Worm (Caenorhabditis elegans): ENCODE measurements around the gene lgc-49.

The lgc-49 gene

ce11 chrV:11231177-11231576 is 40.1 kb downstream of the lgc-49 start:
- peak; percentile 80 for TF ChIP-seq blmp-1 (tag; optimal IDR thresholded peaks at IDR 0.05)
- no peak for TF ChIP-seq efl-1 (optimal IDR thresholded peaks at IDR 0.05)
- TF ChIP-seq efl-1 (GFP tag; optimal IDR thresholded peaks at IDR 0.05 in 1 of 2), result peak in 1 of 2 experiments; percentile 2
- no peak for TF ChIP-seq ces-1 (GFP tag; optimal IDR thresholded peaks at IDR 0.05)

DNA sequence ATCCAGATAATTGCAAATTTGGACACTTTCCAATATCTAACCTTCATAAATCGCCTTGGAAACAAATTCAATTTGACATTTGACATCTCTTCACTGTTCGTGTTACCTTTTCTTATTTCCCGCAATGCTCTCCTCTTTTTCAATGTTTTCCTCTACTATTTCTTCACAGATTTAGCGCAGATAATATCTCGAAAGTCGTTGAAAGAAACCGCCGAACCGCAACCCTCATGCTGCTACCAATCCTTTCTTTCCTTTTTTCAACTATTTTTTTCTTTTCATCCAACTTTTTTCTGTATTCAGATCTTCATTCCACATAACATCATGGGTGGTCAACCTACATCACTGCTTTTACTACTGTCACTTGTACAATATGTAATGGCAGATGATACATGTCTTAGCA is 43.3 kb downstream of the lgc-49 start, which contains the start of gene T19B10.5:
TSS of gene T19B10.5 (plus strand) at position 301 of the 400 bp plus-strand sequence.
- TF ChIP-seq blmp-1 (tag; optimal IDR thresholded peaks at IDR 0.05) (peak; percentile 18), lin-35 (GFP tag; optimal IDR thresholded peaks at IDR 0.05) (no peak)

- TF ChIP-seq nhr-28 (tag; optimal IDR thresholded peaks at IDR 0.05), result no peak
- peak; percentile 96 for TF ChIP-seq elt-2 (tag; optimal IDR thresholded peaks at IDR 0.05)
- no peak for TF ChIP-seq efl-1 (optimal IDR thresholded peaks at IDR 0.05)
- peak in 1 of 2 experiments; percentile 74 for TF ChIP-seq efl-1 (GFP tag; optimal IDR thresholded peaks at IDR 0.05 in 1 of 2)
Measured at ce11 chrV:11235876-11236275, 44.8 kb downstream of the lgc-49 start.

ce11 chrV:11239187-11239725 is 48.2 kb downstream of the lgc-49 start, which contains the start of the genes dvc-1 and ima-1:
Gene dvc-1 (minus strand): TSS chrV:11239331.
Gene ima-1 (plus strand): TSS chrV:11239675.
- TF ChIP-seq unc-86 (tag; optimal IDR thresholded peaks at IDR 0.05) (no peak), vab-15 (tag; optimal IDR thresholded peaks at IDR 0.05) (no peak), ztf-11 (tag; optimal IDR thresholded peaks at IDR 0.05) (peak in 1 of 2 experiments; percentile 13), unc-130 (tag; optimal IDR thresholded peaks at IDR 0.05) (peak; percentile 18), nhr-71 (tag; optimal IDR thresholded peaks at IDR 0.05) (peak; percentile 77), C04F5.9 (tag; optimal IDR thresholded peaks at IDR 0.05) (no peak), mab-9 (GFP tag; IDR thresholded peaks at IDR 0.05) (no peak), sox-4 (tag; optimal IDR thresholded peaks at IDR 0.05) (no peak), fkh-4 (tag; optimal IDR thresholded peaks at IDR 0.05; ENCODE audit: borderline replicate concordance) (no peak), isw-1 (GFP tag; IDR thresholded peaks at IDR 0.05) (peak; percentile 56), ceh-63 (GFP tag; optimal IDR thresholded peaks at IDR 0.05) (no peak), fkh-10 (GFP tag; optimal IDR thresholded peaks at IDR 0.05) (peak; percentile 13), nhr-237 (tag; optimal IDR thresholded peaks at IDR 0.05) (peak; percentile 7), efl-1 (optimal IDR thresholded peaks at IDR 0.05) (peak; percentile 67 to 69), efl-1 (GFP tag; optimal IDR thresholded peaks at IDR 0.05 in 1 of 2) (peak; percentile 56 to 97), nhr-20 (tag; optimal IDR thresholded peaks at IDR 0.05) (peak; percentile 71), nhr-85 (tag) (peak; percentile 76), lin-14 (GFP tag; optimal IDR thresholded peaks at IDR 0.05) (peak; percentile 64), ces-1 (GFP tag; optimal IDR thresholded peaks at IDR 0.05) (no peak), nhr-11 (tag; optimal IDR thresholded peaks at IDR 0.05) (no peak), nhr-19 (GFP tag; conservative IDR thresholded peaks at IDR 0.05) (peak; percentile 73), lin-15B (tag; optimal IDR thresholded peaks at IDR 0.05) (no peak), ceh-90 (tag; optimal IDR thresholded peaks at IDR 0.05) (no peak), hlh-17 (GFP tag; optimal IDR thresholded peaks at IDR 0.05; ENCODE audit: borderline replicate concordance) (no peak), ets-5 (GFP tag; IDR thresholded peaks at IDR 0.05) (no peak), unc-30 (tag; optimal IDR thresholded peaks at IDR 0.05) (no peak), ceh-8 (GFP tag; optimal IDR thresholded peaks at IDR 0.05) (no peak), mef-2 (tag; optimal IDR thresholded peaks at IDR 0.05) (no peak), elt-3 (tag; optimal IDR thresholded peaks at IDR 0.05) (peak in 2 of 6 experiments; percentile 6 to 9), irx-1 (tag; optimal IDR thresholded peaks at IDR 0.05) (no peak), lin-39 (tag; optimal IDR thresholded peaks at IDR 0.05) (peak; percentile 42), C34B4.2 (tag; optimal IDR thresholded peaks at IDR 0.05) (no peak), Y116A8C.19 (tag; optimal IDR thresholded peaks at IDR 0.05; ENCODE audit: borderline replicate concordance) (no peak), lin-13 (GFP tag; optimal IDR thresholded peaks at IDR 0.05) (peak; percentile 44), dsc-1 (tag; optimal IDR thresholded peaks at IDR 0.05) (peak; percentile 58), pqm-1 (tag; optimal IDR thresholded peaks at IDR 0.05) (no peak), unc-98 (GFP tag; IDR thresholded peaks at IDR 0.05) (no peak), hpl-2 (GFP tag; optimal IDR thresholded peaks at IDR 0.05) (peak; percentile 25), nhr-76 (tag; optimal IDR thresholded peaks at IDR 0.05) (peak; percentile 24), pax-3 (tag; optimal IDR thresholded peaks at IDR 0.05) (peak; percentile 7), pag-3 (tag; optimal IDR thresholded peaks at IDR 0.05; ENCODE audit: borderline replicate concordance, insufficient read depth) (no peak)

Data from whole organism, L1 larva.